Worm (Caenorhabditis elegans): ENCODE measurements around the gene C53D6.11.
"Not testable (repeated sequence)": the region's sequence is repeated elsewhere in the genome, so short reads cannot be mapped to it uniquely, and the experiment has no call there.

DNA sequence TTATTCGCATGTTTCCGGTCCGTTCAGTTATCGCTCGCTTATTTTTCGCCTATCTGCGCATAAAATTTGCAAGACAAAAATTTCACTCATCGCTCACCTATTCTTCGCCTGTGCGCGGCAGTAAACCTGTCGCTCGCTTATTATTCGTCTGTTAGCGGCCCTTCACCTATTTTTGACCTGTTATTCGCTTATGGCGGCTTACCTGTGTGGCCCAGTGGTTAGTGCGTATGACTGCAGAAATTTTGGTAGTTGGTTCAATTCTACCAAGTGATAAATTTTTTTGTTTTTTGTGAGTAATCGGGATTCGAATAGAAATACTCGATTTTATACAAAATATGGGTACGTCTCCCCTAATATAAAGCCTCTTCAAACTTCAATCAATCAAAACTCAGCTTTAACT lies 46.3 kb upstream of the C53D6.11 start:
- not testable (repeated sequence) for TF ChIP-seq flt-1 (GFP tag; IDR thresholded peaks at IDR 0.05); cog-1 (tag; optimal IDR thresholded peaks at IDR 0.05); med-1 (GFP tag; optimal IDR thresholded peaks at IDR 0.05; ENCODE audit: insufficient read depth)
- TF ChIP-seq klf-2 (GFP tag; conservative IDR thresholded peaks at IDR 0.05) (peak; percentile 82), ztf-23 (GFP tag; IDR thresholded peaks at IDR 0.05) (peak; percentile 82)

Data from whole organism, midembryonic.